Worm (Caenorhabditis elegans) whole organism, L4 larva: ENCODE measurements around the gene atln-2.

Experiments used
- F10B5.3 ChIP-seq: sonication (generic microtip); optimal IDR thresholded peaks from 2 replicates; lab custom pipeline; 2016; ENCODE audit warnings: mild to moderate bottlenecking, missing genetic modification characterization, missing compliant biosample characterization
- T20F7.1 ChIP-seq: fragments of 200-800 bp; sonication (Bioruptor generic); optimal IDR thresholded peaks from 2 replicates; lab custom pipeline; 2018; ENCODE audit warnings: mild to moderate bottlenecking, missing genetic modification characterization, missing compliant biosample characterization
- Y48G9A.11 ChIP-seq: fragments of 200-800 bp; sonication (Bioruptor generic); IDR thresholded peaks from 2 replicates; pipeline ENCODE4 v1.3.6; 2022; ENCODE audit warnings: missing genetic modification reagents, missing genetic modification characterization, missing compliant biosample characterization
- Y5F2A.4 ChIP-seq: fragments of 200-800 bp; sonication (Bioruptor generic); optimal IDR thresholded peaks from 2 replicates; lab custom pipeline; 2018; ENCODE audit warnings: mild to moderate bottlenecking, missing genetic modification characterization, missing compliant biosample characterization
- ZK337.2 ChIP-seq: fragments of 200-800 bp; sonication (Bioruptor generic); IDR thresholded peaks from 2 replicates; pipeline ENCODE4 v1.3.6; 2022; ENCODE audit warnings: missing genetic modification reagents, missing genetic modification characterization, missing compliant biosample characterization
- ama-1 ChIP-seq: fragments of 150-350 bp; optimal IDR thresholded peaks from 2 replicates; lab custom pipeline; 2014; ENCODE audit warnings: inconsistent platforms, mixed read lengths
- arid-1 ChIP-seq: fragments of 200-800 bp; sonication (Bioruptor generic); conservative IDR thresholded peaks from 2 replicates; pipeline ENCODE4 v1.3.6; 2022; ENCODE audit warnings: missing genetic modification reagents, missing genetic modification characterization, missing compliant biosample characterization
- daf-12 ChIP-seq: fragments of 150-350 bp; optimal IDR thresholded peaks from 2 replicates; lab custom pipeline; 2014; ENCODE audit warnings: missing biosample characterization, missing genetic modification reagents, missing genetic modification characterization
- daf-16 ChIP-seq, 3 experiments: sonication (generic microtip); optimal IDR thresholded peaks; 2 replicates each; lab custom pipeline; 2016 to 2017; ENCODE audit warnings: missing genetic modification characterization in 3 of 3, missing genetic modification reagents in 3 of 3, mild to moderate bottlenecking in 2 of 3, missing compliant biosample characterization in 2 of 3, missing biosample characterization in 1 of 3, moderate library complexity in 1 of 3
- daf-19 ChIP-seq: fragments of 200-800 bp; sonication (Bioruptor generic); conservative IDR thresholded peaks from 2 replicates; pipeline ENCODE4 v1.3.6; 2022; ENCODE audit warnings: missing genetic modification characterization, missing compliant biosample characterization
- dpl-1 ChIP-seq: fragments of 150-350 bp; optimal IDR thresholded peaks from 2 replicates; lab custom pipeline; 2014; ENCODE audit warnings: missing biosample characterization, missing genetic modification reagents, missing genetic modification characterization
- duxl-1 ChIP-seq: sonication (generic microtip); optimal IDR thresholded peaks from 2 replicates; lab custom pipeline; 2016; ENCODE audit warnings: mild to moderate bottlenecking, missing genetic modification characterization, moderate library complexity, missing compliant biosample characterization; ENCODE audit not compliant: poor library complexity
- dve-1 ChIP-seq: sonication (generic microtip); optimal IDR thresholded peaks from 2 replicates; lab custom pipeline; 2017; ENCODE audit warnings: antibody characterized with exemption, mild to moderate bottlenecking, missing genetic modification characterization, missing compliant biosample characterization; ENCODE audit not compliant: insufficient read depth
- gei-8 ChIP-seq: fragments of 200-800 bp; sonication (Bioruptor generic); optimal IDR thresholded peaks from 2 replicates; lab custom pipeline; 2018; ENCODE audit warnings: mild to moderate bottlenecking, missing genetic modification characterization, missing compliant biosample characterization
- hlh-30 ChIP-seq: sonication (generic microtip); optimal IDR thresholded peaks from 2 replicates; lab custom pipeline; 2017; ENCODE audit warnings: antibody characterized with exemption, mild to moderate bottlenecking, missing genetic modification characterization, missing compliant biosample characterization; ENCODE audit not compliant: insufficient read depth
- hmg-1.1 ChIP-seq: fragments of 200-800 bp; sonication (Bioruptor generic); IDR thresholded peaks from 2 replicates; pipeline ENCODE4 v1.3.6; 2022; ENCODE audit warnings: missing genetic modification reagents, missing genetic modification characterization, missing compliant biosample characterization
- jun-1 ChIP-seq: fragments of 150-350 bp; optimal IDR thresholded peaks from 2 replicates; lab custom pipeline; 2014; ENCODE audit warnings: missing biosample characterization, missing genetic modification reagents, missing genetic modification characterization
- lin-1 ChIP-seq: fragments of 200-800 bp; sonication (Bioruptor generic); IDR thresholded peaks from 2 replicates; pipeline ENCODE4 v1.3.6; 2022; ENCODE audit warnings: missing genetic modification reagents, missing genetic modification characterization, missing compliant biosample characterization
- lin-15B ChIP-seq: fragments of 150-350 bp; sonication (generic microtip); optimal IDR thresholded peaks from 3 replicates; lab custom pipeline; 2014; ENCODE audit warnings: missing biosample characterization, missing genetic modification characterization
- lin-29 ChIP-seq: fragments of 200-800 bp; sonication (Bioruptor generic); IDR thresholded peaks from 2 replicates; pipeline ENCODE4 v1.3.6; 2022; ENCODE audit warnings: missing genetic modification reagents, missing genetic modification characterization, missing compliant biosample characterization
- lin-38 ChIP-seq: fragments of 200-800 bp; sonication (Bioruptor generic); IDR thresholded peaks from 2 replicates; pipeline ENCODE4 v1.3.6; 2022; ENCODE audit warnings: missing genetic modification reagents, missing genetic modification characterization, missing compliant biosample characterization
- lsy-2 ChIP-seq, 2 experiments: fragments of 150-350 bp in 1 of 2; sonication (generic microtip) in 1 of 2; optimal IDR thresholded peaks; 2 replicates each; lab custom pipeline; 2014 to 2017; ENCODE audit warnings: missing biosample characterization in 2 of 2, missing genetic modification characterization in 2 of 2
- mdl-1 ChIP-seq, 2 experiments: fragments of 150-350 bp in 1 of 2; sonication (generic microtip) in 1 of 2; optimal IDR thresholded peaks; 2 replicates each; lab custom pipeline; 2014 to 2017; ENCODE audit warnings: missing biosample characterization in 2 of 2, missing genetic modification characterization in 2 of 2
- mes-2 ChIP-seq: sonication (generic microtip); optimal IDR thresholded peaks from 2 replicates; lab custom pipeline; 2016; ENCODE audit warnings: missing genotype, mild to moderate bottlenecking, missing genetic modification characterization, missing compliant biosample characterization; ENCODE audit not compliant: poor library complexity, severe bottlenecking
- mxl-2 ChIP-seq: fragments of 200-800 bp; sonication (Bioruptor generic); conservative IDR thresholded peaks from 2 replicates; pipeline ENCODE4 v1.3.6; 2022; ENCODE audit warnings: missing genetic modification reagents, missing genetic modification characterization, missing compliant biosample characterization
- mxl-3 ChIP-seq: fragments of 200-800 bp; sonication (Bioruptor generic); optimal IDR thresholded peaks from 2 replicates; lab custom pipeline; 2018; ENCODE audit warnings: mild to moderate bottlenecking, missing genetic modification characterization, missing compliant biosample characterization
- nhr-10 ChIP-seq: fragments of 150-350 bp; optimal IDR thresholded peaks from 2 replicates; lab custom pipeline; 2014; ENCODE audit warnings: missing biosample characterization, missing genetic modification characterization
- nhr-102 ChIP-seq: sonication (generic microtip); optimal IDR thresholded peaks from 2 replicates; lab custom pipeline; 2016; ENCODE audit warnings: mild to moderate bottlenecking, missing genetic modification characterization, moderate library complexity, missing compliant biosample characterization
- nhr-237 ChIP-seq: sonication (generic microtip); optimal IDR thresholded peaks from 2 replicates; lab custom pipeline; 2017; ENCODE audit warnings: missing biosample characterization, missing genetic modification characterization
- nhr-28 ChIP-seq: fragments of 150-350 bp; optimal IDR thresholded peaks from 2 replicates; lab custom pipeline; 2014; ENCODE audit warnings: missing biosample characterization, missing genetic modification characterization
- nhr-42 ChIP-seq: fragments of 200-800 bp; sonication (Bioruptor generic); IDR thresholded peaks from 2 replicates; pipeline ENCODE4 v1.3.6; 2022; ENCODE audit warnings: missing genetic modification characterization, missing compliant biosample characterization
- nhr-48 ChIP-seq: sonication (generic microtip); optimal IDR thresholded peaks from 2 replicates; lab custom pipeline; 2016; ENCODE audit warnings: mild to moderate bottlenecking, missing genetic modification characterization, missing compliant biosample characterization
- nhr-76 ChIP-seq: fragments of 150-350 bp; optimal IDR thresholded peaks from 2 replicates; lab custom pipeline; 2014; ENCODE audit warnings: missing biosample characterization, missing genetic modification characterization
- php-3 ChIP-seq: fragments of 200-800 bp; sonication (Bioruptor generic); IDR thresholded peaks from 2 replicates; pipeline ENCODE4 v1.3.6; 2022; ENCODE audit warnings: missing genetic modification reagents, missing genetic modification characterization, missing compliant biosample characterization
- set-16 ChIP-seq: fragments of 200-800 bp; sonication (Bioruptor generic); IDR thresholded peaks from 2 replicates; pipeline ENCODE4 v1.3.6; 2022; ENCODE audit warnings: missing genetic modification reagents, missing genetic modification characterization, missing compliant biosample characterization
- snpc-1.2 ChIP-seq: fragments of 200-800 bp; sonication (Bioruptor generic); IDR thresholded peaks from 2 replicates; pipeline ENCODE4 v1.3.6; 2022; ENCODE audit warnings: missing genetic modification reagents, missing genetic modification characterization, missing compliant biosample characterization
- snpc-4 ChIP-seq: fragments of 150-350 bp; optimal IDR thresholded peaks from 2 replicates; lab custom pipeline; 2014; ENCODE audit warnings: missing biosample characterization, missing genetic modification characterization
- spr-3 ChIP-seq: fragments of 200-800 bp; sonication (Bioruptor generic); optimal IDR thresholded peaks from 2 replicates; lab custom pipeline; 2018; ENCODE audit warnings: mild to moderate bottlenecking, missing genetic modification characterization, missing compliant biosample characterization
- unc-130 ChIP-seq: sonication (generic microtip); optimal IDR thresholded peaks from 2 replicates; lab custom pipeline; 2016; ENCODE audit warnings: missing genetic modification reagents, missing genetic modification characterization, missing compliant biosample characterization
- unc-62 ChIP-seq, 3 experiments: fragments of 150-350 bp in 1 of 3; sonication (generic microtip); optimal IDR thresholded peaks in 2 of 3; peaks in 1 of 3; 1 replicate in 1 of 3; 2 replicates in 2 of 3; lab custom pipeline; 2014 to 2017; ENCODE audit warnings: missing biosample characterization in 3 of 3, missing genetic modification characterization in 3 of 3, missing genetic modification reagents in 3 of 3, missing genotype in 1 of 3
- zfp-2 ChIP-seq: sonication (generic microtip); optimal IDR thresholded peaks from 2 replicates; lab custom pipeline; 2016; ENCODE audit warnings: mild to moderate bottlenecking, missing genetic modification characterization, missing compliant biosample characterization
- zip-11 ChIP-seq: fragments of 200-800 bp; sonication (Bioruptor generic); IDR thresholded peaks from 2 replicates; pipeline ENCODE4 v1.3.6; 2022; ENCODE audit warnings: missing genetic modification characterization, missing compliant biosample characterization
- ztf-11 ChIP-seq: fragments of 150-350 bp; optimal IDR thresholded peaks from 2 replicates; lab custom pipeline; 2014; ENCODE audit warnings: missing biosample characterization, missing genetic modification characterization
- ztf-7 ChIP-seq: fragments of 150-350 bp; optimal IDR thresholded peaks from 2 replicates; lab custom pipeline; 2014; ENCODE audit warnings: missing biosample characterization, missing genetic modification characterization

The atln-2 gene

ce11 chrIV:15028891-15029290 is 47.5 kb downstream of the atln-2 start, which contains the start of gene Y41E3.8:
Y41E3.8 (minus strand) TSS chrIV:15028978.
- peak; percentile 76 for TF ChIP-seq mes-2 (tag; lab: Kevin White, UChicago)
- peak; percentile 41; the same call in 1 of the 2 replicates for TF ChIP-seq snpc-1.2 (GFP tag; lab: Robert Waterston, UW)
- TF ChIP-seq nhr-237 (tag; lab: Kevin White, UChicago), result no peak
- peak; percentile 14 for TF ChIP-seq ztf-7 (tag; lab: Kevin White, UChicago)
- TF ChIP-seq duxl-1 (tag; lab: Kevin White, UChicago), result no peak
- peak; percentile 40 for TF ChIP-seq mxl-3 (GFP tag; lab: Kevin White, UChicago)
- no peak for TF ChIP-seq Y5F2A.4 (GFP tag; lab: Kevin White, UChicago)
- peak; percentile 36; the same call in 1 of the 2 replicates for TF ChIP-seq lin-38 (GFP tag; lab: Robert Waterston, UW)
- TF ChIP-seq jun-1 (tag; lab: Kevin White, UChicago), result no peak
- no peak for TF ChIP-seq lin-15B (tag; lab: Kevin White, UChicago)
- TF ChIP-seq nhr-28 (tag; lab: Kevin White, UChicago), result no peak
- no peak for TF ChIP-seq nhr-76 (tag; lab: Kevin White, UChicago)
- no peak for TF ChIP-seq spr-3 (GFP tag; lab: Kevin White, UChicago)
- TF ChIP-seq nhr-48 (tag; lab: Kevin White, UChicago), result no peak
- no peak for TF ChIP-seq lin-29 (GFP tag; lab: Robert Waterston, UW)
- no peak for TF ChIP-seq zip-11 (GFP tag; lab: Robert Waterston, UW)
- no peak for TF ChIP-seq Y48G9A.11
- no peak for TF ChIP-seq unc-62 (GFP tag; optimal IDR thresholded peaks at IDR 0.05 in 1 of 2; lab: Kevin White, UChicago)
- no peak for TF ChIP-seq unc-62 (tag; optimal IDR thresholded peaks at IDR 0.05; lab: Kevin White, UChicago)
- no peak for TF ChIP-seq nhr-42 (GFP tag; lab: Robert Waterston, UW)
- TF ChIP-seq zfp-2, result no peak
- peak; percentile 32 for TF ChIP-seq dve-1
- TF ChIP-seq unc-130 (GFP tag; lab: Kevin White, UChicago), result no peak
- TF ChIP-seq hlh-30 (tag; lab: Kevin White, UChicago), result peak; percentile 81
- TF ChIP-seq hmg-1.1 (GFP tag; lab: Robert Waterston, UW), result peak; percentile 44; the same call in 1 of the 2 replicates
- no peak for TF ChIP-seq nhr-10
- peak; percentile 49 for TF ChIP-seq ama-1
- no peak for TF ChIP-seq set-16 (GFP tag; lab: Robert Waterston, UW)
- no peak for TF ChIP-seq arid-1 (GFP tag; lab: Robert Waterston, UW)
- TF ChIP-seq dpl-1 (GFP tag; lab: Kevin White, UChicago), result peak; percentile 74
- no peak for TF ChIP-seq gei-8 (GFP tag; lab: Kevin White, UChicago)
- TF ChIP-seq daf-16 (GFP tag; optimal IDR thresholded peaks at IDR 0.05; lab: Kevin White, UChicago), result no peak
- TF ChIP-seq daf-16 (tag; optimal IDR thresholded peaks at IDR 0.05; lab: Kevin White, UChicago), result peak; percentile 55
- TF ChIP-seq mxl-2 (GFP tag; lab: Robert Waterston, UW), result no peak
- no peak for TF ChIP-seq daf-19 (GFP tag; lab: Robert Waterston, UW)
- no peak for TF ChIP-seq daf-12 (tag; lab: Kevin White, UChicago)
- TF ChIP-seq F10B5.3 (tag; lab: Kevin White, UChicago), result no peak
- no peak for TF ChIP-seq T20F7.1 (GFP tag; lab: Kevin White, UChicago)
- TF ChIP-seq snpc-4 (tag; lab: Kevin White, UChicago), result no peak
- TF ChIP-seq php-3 (GFP tag; lab: Robert Waterston, UW), result no peak
- TF ChIP-seq mdl-1 (tag; optimal IDR thresholded peaks at IDR 0.05; lab: Kevin White, UChicago), result no peak
- no peak for TF ChIP-seq ztf-11
- peak in 1 of 2 experiments; percentile 65 for TF ChIP-seq lsy-2 (tag; optimal IDR thresholded peaks at IDR 0.05; lab: Kevin White, UChicago)
- no peak for TF ChIP-seq nhr-102 (tag; lab: Kevin White, UChicago)
- TF ChIP-seq ZK337.2 (GFP tag; lab: Robert Waterston, UW), result no peak
- no peak for TF ChIP-seq lin-1 (GFP tag; lab: Robert Waterston, UW)
- TF ChIP-seq, all 104 proteins: peak for 12
